Fruit fly (Drosophila melanogaster) whole organism, adult: ENCODE results near the gene hiro.

Experiments used
- CG11617 ChIP-seq: fragments of 200-800 bp; sonication (Bioruptor generic); optimal IDR thresholded peaks from 2 replicates; lab custom pipeline; 2017; ENCODE audit warnings: mild to moderate bottlenecking, missing biosample characterization, missing genetic modification reagents, missing genetic modification characterization
- CG5204 ChIP-seq: fragments of 200-800 bp; sonication (Bioruptor generic); optimal IDR thresholded peaks from 2 replicates; lab custom pipeline; 2016; ENCODE audit warnings: missing biosample characterization, missing genetic modification characterization
- CG7101 ChIP-seq: fragments of 200-800 bp; sonication (Bioruptor generic); optimal IDR thresholded peaks from 2 replicates; lab custom pipeline; 2018; ENCODE audit warnings: missing biosample characterization, mild to moderate bottlenecking, missing genetic modification characterization, moderate library complexity
- Clk ChIP-seq: fragments of 200-800 bp; sonication (Bioruptor generic); optimal IDR thresholded peaks from 2 replicates; lab custom pipeline; 2017; ENCODE audit warnings: missing biosample characterization, missing genetic modification characterization
- Crg-1 ChIP-seq: fragments of 200-800 bp; sonication (Bioruptor generic); optimal IDR thresholded peaks from 2 replicates; lab custom pipeline; 2016; ENCODE audit warnings: missing biosample characterization, missing genetic modification characterization
- Hr96 ChIP-seq: fragments of 200-800 bp; sonication (Bioruptor generic); optimal IDR thresholded peaks from 2 replicates; lab custom pipeline; 2016; ENCODE audit warnings: missing biosample characterization, missing genetic modification characterization
- Mnt ChIP-seq: fragments of 200-800 bp; sonication (Bioruptor generic); optimal IDR thresholded peaks from 2 replicates; lab custom pipeline; 2016; ENCODE audit warnings: missing biosample characterization, mild to moderate bottlenecking, missing genetic modification characterization
- bab1 ChIP-seq: fragments of 200-800 bp; sonication (Bioruptor generic); optimal IDR thresholded peaks from 3 replicates; lab custom pipeline; 2019; ENCODE audit warnings: missing biosample characterization, mild to moderate bottlenecking, missing genetic modification characterization, moderate library complexity
- cic ChIP-seq: fragments of 200-800 bp; sonication (Bioruptor generic); optimal IDR thresholded peaks from 2 replicates; lab custom pipeline; 2017; ENCODE audit warnings: missing biosample characterization, mild to moderate bottlenecking, missing genetic modification characterization, moderate library complexity
- kay ChIP-seq: fragments of 200-800 bp; sonication (Bioruptor generic); peaks from one replicate; lab custom pipeline; 2016; ENCODE audit warnings: missing biosample characterization, missing genetic modification characterization, borderline replicate concordance
- ovo ChIP-seq: fragments of 200-800 bp; sonication (Bioruptor generic); optimal IDR thresholded peaks from 2 replicates; lab custom pipeline; 2016; ENCODE audit warnings: missing biosample characterization, missing genetic modification characterization
- tj ChIP-seq: fragments of 200-800 bp; sonication (Bioruptor generic); optimal IDR thresholded peaks from 3 replicates; lab custom pipeline; 2017; ENCODE audit warnings: missing biosample characterization, mild to moderate bottlenecking, missing genetic modification characterization, moderate library complexity
- toe ChIP-seq: fragments of 200-800 bp; sonication (Bioruptor generic); optimal IDR thresholded peaks from 2 replicates; lab custom pipeline; 2016; ENCODE audit warnings: missing biosample characterization, missing genetic modification characterization

- no peak for TF ChIP-seq kay (GFP tag; lab: Kevin White, UChicago)
- TF ChIP-seq CG11617 (GFP tag; lab: Kevin White, UChicago): no peak
- no peak for TF ChIP-seq cic (GFP tag; lab: Kevin White, UChicago)
- TF ChIP-seq Hr96 (GFP tag; lab: Kevin White, UChicago): peak; percentile 4
- no peak for TF ChIP-seq Crg-1
- TF ChIP-seq CG7101: no peak
- no peak for TF ChIP-seq CG5204 (GFP tag; lab: Kevin White, UChicago)
- TF ChIP-seq bab1 (GFP tag; lab: Kevin White, UChicago): peak; percentile 34
- no peak for TF ChIP-seq Clk
- no peak for TF ChIP-seq ovo (GFP tag; lab: Kevin White, UChicago)
- TF ChIP-seq tj (GFP tag; lab: Kevin White, UChicago): no peak
- peak; percentile 46 for TF ChIP-seq Mnt
- TF ChIP-seq toe (GFP tag; lab: Kevin White, UChicago): no peak
Measured at dm6 chr3L:707992-708489, 20.3 kb upstream of the hiro start, which contains the start of gene CG13895.
